Worm (Caenorhabditis elegans): ENCODE results near the gene ivns-1.

ivns-1 gene

ce11 chrX:12640961-12641360 lies 6.8 kb upstream of the ivns-1 start:
- no peak for TF ChIP-seq M03D4.4 (tag; optimal IDR thresholded peaks at IDR 0.05)
- TF ChIP-seq lsy-2 (tag; optimal IDR thresholded peaks at IDR 0.05), result no peak
- TF ChIP-seq ceh-43 (GFP tag; optimal IDR thresholded peaks at IDR 0.05), result no peak
- no peak for TF ChIP-seq snpc-4 (tag; optimal IDR thresholded peaks at IDR 0.05)
- TF ChIP-seq nhr-237 (tag; optimal IDR thresholded peaks at IDR 0.05), result no peak

- no peak for TF ChIP-seq M03D4.4 (tag; optimal IDR thresholded peaks at IDR 0.05)
- TF ChIP-seq mab-5 (tag; optimal IDR thresholded peaks at IDR 0.05), result no peak
- TF ChIP-seq sem-2 (GFP tag; optimal IDR thresholded peaks at IDR 0.05), result no peak
- TF ChIP-seq cnd-1 (tag; optimal IDR thresholded peaks at IDR 0.05), result no peak
- no peak for TF ChIP-seq ztf-11 (tag; optimal IDR thresholded peaks at IDR 0.05)
- TF ChIP-seq lsy-2 (tag; optimal IDR thresholded peaks at IDR 0.05), result no peak
- TF ChIP-seq ces-1 (GFP tag; optimal IDR thresholded peaks at IDR 0.05), result no peak
- TF ChIP-seq zip-8 (tag; optimal IDR thresholded peaks at IDR 0.05), result no peak
- TF ChIP-seq blmp-1 (tag; optimal IDR thresholded peaks at IDR 0.05), result no peak
- no peak for TF ChIP-seq sptf-1 (tag; optimal IDR thresholded peaks at IDR 0.05)
- no peak for TF ChIP-seq pha-4 (tag; optimal IDR thresholded peaks at IDR 0.05)
- no peak for TF ChIP-seq nhr-2 (tag; optimal IDR thresholded peaks at IDR 0.05)
- no peak for TF ChIP-seq unc-62 (GFP tag; optimal IDR thresholded peaks at IDR 0.05)
- no peak for TF ChIP-seq ceh-43 (GFP tag; optimal IDR thresholded peaks at IDR 0.05)
- TF ChIP-seq lin-13 (tag; optimal IDR thresholded peaks at IDR 0.05), result no peak
- TF ChIP-seq bed-3 (GFP tag; optimal IDR thresholded peaks at IDR 0.05), result no peak
- no peak for TF ChIP-seq hlh-1 (tag; optimal IDR thresholded peaks at IDR 0.05)
- no peak for TF ChIP-seq mep-1 (tag; optimal IDR thresholded peaks at IDR 0.05)
- no peak for TF ChIP-seq unc-39 (tag; optimal IDR thresholded peaks at IDR 0.05)
- no peak for TF ChIP-seq flh-1 (GFP tag; optimal IDR thresholded peaks at IDR 0.05)
These were observed 6.3 kb upstream of the ivns-1 start, which contains the start of gene R09A8.5 for ce11 chrX:12640459-12640858. TSS of gene R09A8.5 (minus strand) at chrX:12640559.

- TF ChIP-seq drap-1 (GFP tag; optimal IDR thresholded peaks at IDR 0.05) (no peak), bed-3 (GFP tag; optimal IDR thresholded peaks at IDR 0.05) (no peak), ham-2 (GFP tag; optimal IDR thresholded peaks at IDR 0.05) (no peak), unc-120 (tag; optimal IDR thresholded peaks at IDR 0.05; ENCODE audit: poor library complexity, severe bottlenecking) (no peak), lin-13 (tag; optimal IDR thresholded peaks at IDR 0.05) (no peak), mls-2 (tag; optimal IDR thresholded peaks at IDR 0.05) (no peak), pha-4 (tag; optimal IDR thresholded peaks at IDR 0.05) (no peak), elt-1 (tag; optimal IDR thresholded peaks at IDR 0.05; ENCODE audit: borderline replicate concordance, insufficient read depth) (no peak), cnd-1 (tag; optimal IDR thresholded peaks at IDR 0.05) (no peak), nhr-2 (tag; optimal IDR thresholded peaks at IDR 0.05) (no peak), flh-1 (GFP tag; optimal IDR thresholded peaks at IDR 0.05) (no peak), sptf-1 (tag; optimal IDR thresholded peaks at IDR 0.05) (no peak), nhr-76 (tag; optimal IDR thresholded peaks at IDR 0.05) (no peak)
These were observed 3.8 kb upstream of the ivns-1 start for ce11 chrX:12637978-12638377.

- no peak for TF ChIP-seq ces-1 (GFP tag; optimal IDR thresholded peaks at IDR 0.05)
- TF ChIP-seq ham-2 (GFP tag; optimal IDR thresholded peaks at IDR 0.05), result no peak
- TF ChIP-seq blmp-1 (tag; optimal IDR thresholded peaks at IDR 0.05), result no peak
- TF ChIP-seq sptf-1 (tag; optimal IDR thresholded peaks at IDR 0.05), result no peak
- TF ChIP-seq bed-3 (GFP tag; optimal IDR thresholded peaks at IDR 0.05), result no peak
- TF ChIP-seq nhr-237 (tag; optimal IDR thresholded peaks at IDR 0.05), result no peak
- no peak for TF ChIP-seq unc-39 (tag; optimal IDR thresholded peaks at IDR 0.05)
- TF ChIP-seq pha-4 (tag; optimal IDR thresholded peaks at IDR 0.05), result no peak
- no peak for TF ChIP-seq ceh-83 (GFP tag; optimal IDR thresholded peaks at IDR 0.05)
- no peak for TF ChIP-seq drap-1 (GFP tag; optimal IDR thresholded peaks at IDR 0.05)
- TF ChIP-seq tbx-8 (GFP tag; optimal IDR thresholded peaks at IDR 0.05), result no peak
- TF ChIP-seq elt-1 (tag; optimal IDR thresholded peaks at IDR 0.05; ENCODE audit: borderline replicate concordance, insufficient read depth), result no peak
- TF ChIP-seq mls-2 (tag; optimal IDR thresholded peaks at IDR 0.05), result no peak
- TF ChIP-seq nhr-76 (tag; optimal IDR thresholded peaks at IDR 0.05), result no peak
- no peak for TF ChIP-seq ceh-39 (tag; optimal IDR thresholded peaks at IDR 0.05)
- TF ChIP-seq zip-8 (tag; optimal IDR thresholded peaks at IDR 0.05), result no peak
- TF ChIP-seq mep-1 (tag; optimal IDR thresholded peaks at IDR 0.05), result no peak
- TF ChIP-seq nhr-12 (tag; optimal IDR thresholded peaks at IDR 0.05), result no peak
- TF ChIP-seq lin-32 (GFP tag; optimal IDR thresholded peaks at IDR 0.05), result no peak
- no peak for TF ChIP-seq nhr-28 (tag; optimal IDR thresholded peaks at IDR 0.05)
These were observed 2.1 kb upstream of the ivns-1 start for ce11 chrX:12636242-12636641.
